Worm (Caenorhabditis elegans): ENCODE measurements around the gene Y32F6A.5.
A peak's percentile ranks its signal among the peaks of the same experiment; 100 is the strongest.

The Y32F6A.5 gene

DNA sequence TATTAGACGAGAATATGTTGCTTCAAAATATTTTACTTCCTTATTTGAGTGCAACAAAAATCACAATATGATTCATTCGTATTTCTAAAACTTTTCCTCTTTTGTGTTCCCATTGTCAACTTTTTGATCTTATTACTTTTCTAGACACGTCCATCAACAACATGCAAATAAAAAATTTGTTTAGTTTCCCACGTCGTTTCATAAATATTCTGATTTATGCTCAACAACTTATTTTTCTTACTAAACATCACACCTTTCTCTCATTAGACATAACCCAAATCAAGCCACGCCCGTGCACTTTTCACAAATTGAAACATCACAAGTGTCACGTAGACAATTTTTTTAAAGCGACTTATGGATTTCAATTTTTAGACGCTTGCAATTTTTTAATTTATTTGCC is 16.4 kb upstream of the Y32F6A.5 start:
- no peak for TF ChIP-seq snpc-4 (tag; optimal IDR thresholded peaks at IDR 0.05)
- no peak for TF ChIP-seq unc-55 (GFP tag; optimal IDR thresholded peaks at IDR 0.05)
- no peak for TF ChIP-seq lin-13 (GFP tag; optimal IDR thresholded peaks at IDR 0.05)
- no peak for TF ChIP-seq nhr-6 (tag; optimal IDR thresholded peaks at IDR 0.05)
- no peak for TF ChIP-seq fos-1 (tag; optimal IDR thresholded peaks at IDR 0.05)
- no peak for TF ChIP-seq ama-1 (optimal IDR thresholded peaks at IDR 0.05)
- no peak for TF ChIP-seq nhr-77 (tag; optimal IDR thresholded peaks at IDR 0.05)
- no peak for TF ChIP-seq nhr-10 (tag; optimal IDR thresholded peaks at IDR 0.05)

ce11 chrV:10468709-10469108 is 15.3 kb upstream of the Y32F6A.5 start:
- TF ChIP-seq zag-1 (tag; optimal IDR thresholded peaks at IDR 0.05) (no peak), ztf-4 (tag; optimal IDR thresholded peaks at IDR 0.05) (no peak), aly-2 (tag; optimal IDR thresholded peaks at IDR 0.05) (no peak), lin-11 (tag; optimal IDR thresholded peaks at IDR 0.05) (no peak), sem-4 (tag; optimal IDR thresholded peaks at IDR 0.05) (no peak), elt-1 (tag; optimal IDR thresholded peaks at IDR 0.05) (no peak), C34F6.9 (tag; optimal IDR thresholded peaks at IDR 0.05) (no peak), egl-27 (tag; optimal IDR thresholded peaks at IDR 0.05) (no peak), peb-1 (tag; optimal IDR thresholded peaks at IDR 0.05) (no peak), blmp-1 (tag; optimal IDR thresholded peaks at IDR 0.05; ENCODE audit: insufficient read depth) (no peak), unc-62 (GFP tag; optimal IDR thresholded peaks at IDR 0.05) (no peak), lin-13 (GFP tag; optimal IDR thresholded peaks at IDR 0.05) (no peak), nhr-11 (tag; optimal IDR thresholded peaks at IDR 0.05) (no peak), fos-1 (tag; optimal IDR thresholded peaks at IDR 0.05) (no peak), R02D3.7 (tag; optimal IDR thresholded peaks at IDR 0.05) (no peak), lsy-2 (tag; optimal IDR thresholded peaks at IDR 0.05) (no peak)

DNA sequence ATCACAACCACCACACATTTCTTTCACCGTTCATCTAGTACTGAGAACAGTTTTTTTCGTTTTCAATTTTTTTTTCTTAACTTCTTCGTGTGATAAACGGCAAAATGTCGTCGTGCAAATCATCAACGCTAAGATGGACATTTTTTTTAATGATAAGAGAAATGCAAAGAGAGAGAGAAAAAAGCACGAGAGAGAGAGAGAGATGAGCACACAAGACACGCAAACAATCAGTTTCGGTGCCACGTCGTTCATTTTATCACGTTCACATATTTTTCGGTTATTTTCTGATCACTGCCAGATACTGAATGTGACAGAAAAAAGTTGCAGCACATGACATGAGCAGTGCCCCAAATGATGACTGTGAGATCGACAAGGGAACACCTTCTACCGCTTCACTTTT is 14.8 kb upstream of the Y32F6A.5 start, which contains the start of gene egl-9:
Gene egl-9, plus strand, starts transcription at position 328 of the 400 bp plus-strand sequence.
- TF ChIP-seq sma-9 (GFP tag; optimal IDR thresholded peaks at IDR 0.05) (peak; percentile 68), sma-9 (tag; optimal IDR thresholded peaks at IDR 0.05) (no peak), ZK546.5 (tag; optimal IDR thresholded peaks at IDR 0.05) (no peak), alr-1 (tag; optimal IDR thresholded peaks at IDR 0.05) (no peak), lin-13 (GFP tag; optimal IDR thresholded peaks at IDR 0.05) (no peak), Y55F3AM.14 (GFP tag; optimal IDR thresholded peaks at IDR 0.05) (peak; percentile 40), ceh-16 (tag; optimal IDR thresholded peaks at IDR 0.05) (no peak), ama-1 (optimal IDR thresholded peaks at IDR 0.05) (peak; percentile 88), sem-4 (tag; optimal IDR thresholded peaks at IDR 0.05) (no peak), elt-1 (tag; optimal IDR thresholded peaks at IDR 0.05) (no peak), nhr-129 (tag; optimal IDR thresholded peaks at IDR 0.05) (peak; percentile 72), C34F6.9 (tag; optimal IDR thresholded peaks at IDR 0.05) (no peak), nhr-6 (tag; optimal IDR thresholded peaks at IDR 0.05) (no peak), unc-39 (tag; optimal IDR thresholded peaks at IDR 0.05) (no peak), dmd-4 (tag; optimal IDR thresholded peaks at IDR 0.05) (no peak), mab-5 (tag; optimal IDR thresholded peaks at IDR 0.05) (no peak), F13H6.1 (tag; optimal IDR thresholded peaks at IDR 0.05) (peak; percentile 41), elt-3 (tag; optimal IDR thresholded peaks at IDR 0.05) (no peak), ztf-11 (tag; optimal IDR thresholded peaks at IDR 0.05) (no peak), nhr-21 (tag; optimal IDR thresholded peaks at IDR 0.05) (no peak), sma-3 (GFP tag; optimal IDR thresholded peaks at IDR 0.05) (peak; percentile 6), aly-2 (tag; optimal IDR thresholded peaks at IDR 0.05) (no peak), lin-39 (tag; optimal IDR thresholded peaks at IDR 0.05) (no peak), lin-11 (tag; optimal IDR thresholded peaks at IDR 0.05) (no peak), skn-1 (tag; optimal IDR thresholded peaks at IDR 0.05) (no peak), ztf-4 (tag; optimal IDR thresholded peaks at IDR 0.05) (no peak), nhr-23 (tag; optimal IDR thresholded peaks at IDR 0.05) (no peak), peb-1 (tag; optimal IDR thresholded peaks at IDR 0.05) (no peak), egl-27 (tag; optimal IDR thresholded peaks at IDR 0.05) (no peak), ceh-82 (tag; optimal IDR thresholded peaks at IDR 0.05) (no peak), nhr-11 (tag; optimal IDR thresholded peaks at IDR 0.05) (no peak), unc-55 (GFP tag; optimal IDR thresholded peaks at IDR 0.05) (no peak), nhr-12 (tag; optimal IDR thresholded peaks at IDR 0.05) (no peak), nhr-77 (tag; optimal IDR thresholded peaks at IDR 0.05) (no peak), blmp-1 (tag; optimal IDR thresholded peaks at IDR 0.05; ENCODE audit: insufficient read depth) (no peak), nhr-237 (tag; optimal IDR thresholded peaks at IDR 0.05) (no peak), R02D3.7 (tag; optimal IDR thresholded peaks at IDR 0.05) (no peak), nhr-10 (tag; optimal IDR thresholded peaks at IDR 0.05) (no peak), unc-62 (GFP tag; optimal IDR thresholded peaks at IDR 0.05) (no peak), gmeb-1 (tag; optimal IDR thresholded peaks at IDR 0.05) (no peak), mdl-1 (tag; optimal IDR thresholded peaks at IDR 0.05) (no peak), mbf-1 (tag; optimal IDR thresholded peaks at IDR 0.05) (no peak), snpc-4 (tag; optimal IDR thresholded peaks at IDR 0.05) (no peak), zag-1 (tag; optimal IDR thresholded peaks at IDR 0.05) (no peak), crh-2 (tag; optimal IDR thresholded peaks at IDR 0.05) (peak; percentile 88), lsy-2 (tag; optimal IDR thresholded peaks at IDR 0.05) (peak in 1 of 2 experiments; percentile 11), fos-1 (tag; optimal IDR thresholded peaks at IDR 0.05) (peak; percentile 55), ztf-1 (GFP tag; conservative IDR thresholded peaks at IDR 0.05) (no peak)
